Fruit fly (Drosophila melanogaster) whole organism, embryonic: ENCODE measurements around the gene CIA30.
A peak's percentile ranks its signal among the peaks of the same experiment; 100 is the strongest.

Experiments
- ATbp ChIP-seq: fragments of 200-800 bp; sonication (Bioruptor generic); optimal IDR thresholded peaks from 2 replicates; lab custom pipeline; 2017; ENCODE audit warnings: missing biosample characterization, mild to moderate bottlenecking, missing genetic modification characterization, missing genetic modification reagents
- CG10979 ChIP-seq: fragments of 200-800 bp; sonication (Bioruptor generic); optimal IDR thresholded peaks from 2 replicates; lab custom pipeline; 2018; ENCODE audit warnings: missing biosample characterization, mild to moderate bottlenecking, missing genetic modification characterization, moderate library complexity
- CG12071 ChIP-seq: fragments of 200-800 bp; sonication (Bioruptor generic); optimal IDR thresholded peaks from 3 replicates; lab custom pipeline; 2018; ENCODE audit warnings: missing biosample characterization, mild to moderate bottlenecking, missing genetic modification characterization
- CG12104 ChIP-seq: fragments of 200-800 bp; sonication (Bioruptor generic); optimal IDR thresholded peaks from 3 replicates; lab custom pipeline; 2016; ENCODE audit warnings: missing biosample characterization, missing genetic modification characterization
- CG12219 ChIP-seq: fragments of 200-800 bp; sonication (Bioruptor generic); optimal IDR thresholded peaks from 3 replicates; lab custom pipeline; 2018; ENCODE audit warnings: missing biosample characterization, mild to moderate bottlenecking, missing genetic modification characterization
- CG12391 ChIP-seq: fragments of 200-800 bp; sonication (Bioruptor generic); optimal IDR thresholded peaks from 3 replicates; lab custom pipeline; 2018; ENCODE audit warnings: missing biosample characterization, mild to moderate bottlenecking, missing genetic modification characterization, moderate library complexity
- CG12942 ChIP-seq: fragments of 200-800 bp; sonication (Bioruptor generic); optimal IDR thresholded peaks from 3 replicates; lab custom pipeline; 2016; ENCODE audit warnings: missing biosample characterization, missing genetic modification characterization
- CG13123 ChIP-seq: fragments of 200-800 bp; sonication (Bioruptor generic); optimal IDR thresholded peaks from 2 replicates; lab custom pipeline; 2016; ENCODE audit warnings: missing biosample characterization, missing genetic modification characterization
- CG14667 ChIP-seq: fragments of 200-800 bp; sonication (Bioruptor generic); IDR thresholded peaks from 2 replicates; pipeline ENCODE4 v1.3.6; 2022; ENCODE audit warnings: missing biosample characterization, missing genetic modification characterization
- CG14965 ChIP-seq: fragments of 200-800 bp; sonication (Bioruptor generic); optimal IDR thresholded peaks from 2 replicates; lab custom pipeline; 2016; ENCODE audit warnings: missing biosample characterization, missing genetic modification characterization, borderline replicate concordance
- CG15269 ChIP-seq: fragments of 200-800 bp; sonication (Bioruptor generic); optimal IDR thresholded peaks from 2 replicates; lab custom pipeline; 2018; ENCODE audit warnings: missing biosample characterization, mild to moderate bottlenecking, missing genetic modification characterization, moderate library complexity
- CG15479 ChIP-seq: fragments of 200-800 bp; sonication (Bioruptor generic); optimal IDR thresholded peaks from 3 replicates; lab custom pipeline; 2019; ENCODE audit warnings: missing biosample characterization, mild to moderate bottlenecking, missing genetic modification characterization, moderate library complexity
- CG17328 ChIP-seq: fragments of 200-800 bp; sonication (Bioruptor generic); IDR thresholded peaks from 2 replicates; pipeline ENCODE4 v1.3.6; 2022; ENCODE audit warnings: missing biosample characterization, missing genetic modification characterization
- CG17612 ChIP-seq: fragments of 200-800 bp; sonication (Bioruptor generic); IDR thresholded peaks from 2 replicates; pipeline ENCODE4 v1.3.6; 2022; ENCODE audit warnings: missing biosample characterization, missing genetic modification characterization
- CG1832 ChIP-seq: fragments of 200-800 bp; sonication (Bioruptor generic); optimal IDR thresholded peaks from 2 replicates; lab custom pipeline; 2017; ENCODE audit warnings: missing biosample characterization, mild to moderate bottlenecking, missing genetic modification characterization, inconsistent platforms
- CG18599 ChIP-seq: fragments of 200-800 bp; sonication (Bioruptor generic); optimal IDR thresholded peaks from 3 replicates; lab custom pipeline; 2017; ENCODE audit warnings: missing biosample characterization, missing genetic modification characterization, mild to moderate bottlenecking, moderate library complexity, missing genetic modification reagents
- CG2199 ChIP-seq: fragments of 200-800 bp; sonication (Bioruptor generic); IDR thresholded peaks from 3 replicates; pipeline ENCODE4 v1.3.6; 2022; ENCODE audit warnings: missing biosample characterization, missing genetic modification characterization
- CG2678 ChIP-seq: fragments of 200-800 bp; sonication (Bioruptor generic); optimal IDR thresholded peaks from 3 replicates; lab custom pipeline; 2019; ENCODE audit warnings: missing biosample characterization, mild to moderate bottlenecking, missing genetic modification characterization, moderate library complexity
- CG3163 ChIP-seq: fragments of 200-800 bp; sonication (Bioruptor generic); optimal IDR thresholded peaks from 3 replicates; lab custom pipeline; 2016; ENCODE audit warnings: missing biosample characterization, missing genetic modification characterization
- CG3847 ChIP-seq: fragments of 200-800 bp; sonication (Bioruptor generic); IDR thresholded peaks from 2 replicates; pipeline ENCODE4 v1.3.6; 2022; ENCODE audit warnings: missing biosample characterization, missing genetic modification characterization
- CG4404 ChIP-seq: fragments of 200-800 bp; sonication (Bioruptor generic); IDR thresholded peaks from 2 replicates; pipeline ENCODE4 v1.3.6; 2022; ENCODE audit warnings: missing biosample characterization, missing genetic modification characterization
- CG5180 ChIP-seq: fragments of 200-800 bp; sonication (Bioruptor generic); optimal IDR thresholded peaks from 3 replicates; lab custom pipeline; 2017; ENCODE audit warnings: missing biosample characterization, missing genetic modification characterization, mild to moderate bottlenecking, moderate library complexity, missing genetic modification reagents
- CG5245 ChIP-seq: fragments of 200-800 bp; sonication (Bioruptor generic); optimal IDR thresholded peaks from 3 replicates; lab custom pipeline; 2016; ENCODE audit warnings: missing biosample characterization, missing genetic modification characterization
- CG7745 ChIP-seq: fragments of 200-800 bp; sonication (Bioruptor generic); optimal IDR thresholded peaks from 2 replicates; lab custom pipeline; 2018; ENCODE audit warnings: missing biosample characterization, mild to moderate bottlenecking, missing genetic modification characterization, moderate library complexity
- Camta ChIP-seq: fragments of 200-800 bp; sonication (Bioruptor generic); optimal IDR thresholded peaks from 2 replicates; lab custom pipeline; 2016; ENCODE audit warnings: missing biosample characterization, missing genetic modification characterization
- CoRest ChIP-seq: fragments of 200-800 bp; sonication (Bioruptor generic); optimal IDR thresholded peaks from 3 replicates; lab custom pipeline; 2018; ENCODE audit warnings: missing biosample characterization, mild to moderate bottlenecking, missing genetic modification characterization, moderate library complexity
- D19A ChIP-seq: fragments of 200-800 bp; optimal IDR thresholded peaks from 3 replicates; lab custom pipeline; 2019; ENCODE audit warnings: missing biosample characterization, mild to moderate bottlenecking, missing genetic modification characterization, moderate library complexity
- Dek ChIP-seq: fragments of 200-800 bp; sonication (Bioruptor generic); optimal IDR thresholded peaks from 3 replicates; lab custom pipeline; 2019; ENCODE audit warnings: missing biosample characterization, mild to moderate bottlenecking, missing genetic modification characterization, moderate library complexity
- Dp ChIP-seq: fragments of 200-800 bp; sonication (Bioruptor generic); optimal IDR thresholded peaks from 2 replicates; lab custom pipeline; 2018; ENCODE audit warnings: missing biosample characterization, mild to moderate bottlenecking, missing genetic modification characterization, moderate library complexity
- HLH3B ChIP-seq: fragments of 200-800 bp; sonication (Bioruptor generic); IDR thresholded peaks from 2 replicates; pipeline ENCODE4 v1.3.6; 2022; ENCODE audit warnings: missing biosample characterization, missing genetic modification characterization
- HLH4C ChIP-seq: fragments of 200-800 bp; sonication (Bioruptor generic); IDR thresholded peaks from 3 replicates; pipeline ENCODE4 v1.3.6; 2022; ENCODE audit warnings: missing biosample characterization, missing genetic modification characterization; ENCODE audit not compliant: partially characterized antibody
- Hsf ChIP-seq: fragments of 200-800 bp; sonication (Bioruptor generic); optimal IDR thresholded peaks from 3 replicates; lab custom pipeline; 2016; ENCODE audit warnings: missing biosample characterization, missing genetic modification characterization
- Med ChIP-seq: fragments of 200-800 bp; sonication (Bioruptor generic); peaks from one replicate; lab custom pipeline; 2016; ENCODE audit warnings: missing biosample characterization, missing genetic modification characterization, mild to moderate bottlenecking, inconsistent platforms, moderate library complexity
- NK7.1 ChIP-seq: fragments of 200-800 bp; sonication (Bioruptor generic); optimal IDR thresholded peaks from 3 replicates; lab custom pipeline; 2016; ENCODE audit warnings: missing biosample characterization, missing genetic modification characterization
- Nf-YC ChIP-seq: fragments of 200-800 bp; optimal IDR thresholded peaks from 3 replicates; lab custom pipeline; 2019; ENCODE audit warnings: missing biosample characterization, mild to moderate bottlenecking, missing genetic modification characterization, moderate library complexity
- Opbp ChIP-seq: fragments of 200-800 bp; sonication (Bioruptor generic); IDR thresholded peaks from 3 replicates; pipeline ENCODE4 v1.3.6; 2022; ENCODE audit warnings: missing biosample characterization, missing genetic modification characterization; ENCODE audit not compliant: partially characterized antibody
- ara ChIP-seq: fragments of 200-800 bp; sonication (Bioruptor generic); IDR thresholded peaks from 2 replicates; pipeline ENCODE4 v1.3.6; 2022; ENCODE audit warnings: missing biosample characterization, missing genetic modification characterization
- ash1 ChIP-seq: fragments of 200-800 bp; sonication (Bioruptor generic); optimal IDR thresholded peaks from 2 replicates; lab custom pipeline; 2018; ENCODE audit warnings: missing biosample characterization, mild to moderate bottlenecking, missing genetic modification characterization
- cato ChIP-seq: fragments of 200-800 bp; sonication (Bioruptor generic); optimal IDR thresholded peaks from 2 replicates; lab custom pipeline; 2016; ENCODE audit warnings: missing biosample characterization, missing genetic modification characterization, borderline replicate concordance
- danr ChIP-seq: fragments of 200-800 bp; sonication (Bioruptor generic); IDR thresholded peaks from 2 replicates; pipeline ENCODE4 v1.3.6; 2022; ENCODE audit warnings: missing biosample characterization, missing genetic modification characterization
- dmrt99B ChIP-seq: fragments of 200-800 bp; sonication (Bioruptor generic); optimal IDR thresholded peaks from 2 replicates; lab custom pipeline; 2018; ENCODE audit warnings: missing biosample characterization, mild to moderate bottlenecking, missing genetic modification characterization, moderate library complexity
- fd96Cb ChIP-seq: fragments of 200-800 bp; sonication (Bioruptor generic); optimal IDR thresholded peaks from 2 replicates; lab custom pipeline; 2018; ENCODE audit warnings: missing biosample characterization, mild to moderate bottlenecking, missing genetic modification characterization, moderate library complexity
- fu2 ChIP-seq: fragments of 200-800 bp; sonication (Bioruptor generic); optimal IDR thresholded peaks from 2 replicates; lab custom pipeline; 2016; ENCODE audit warnings: missing biosample characterization, missing genetic modification characterization
- gsb ChIP-seq: fragments of 200-800 bp; sonication (Bioruptor generic); IDR thresholded peaks from 2 replicates; pipeline ENCODE4 v1.3.6; 2022; ENCODE audit warnings: missing biosample characterization, missing genetic modification characterization
- shn ChIP-seq: fragments of 200-800 bp; sonication (Bioruptor generic); optimal IDR thresholded peaks from 3 replicates; lab custom pipeline; 2016; ENCODE audit warnings: missing biosample characterization, missing genetic modification characterization
- sob ChIP-seq: fragments of 200-800 bp; sonication (Bioruptor generic); IDR thresholded peaks from 2 replicates; pipeline ENCODE4 v1.3.6; 2022; ENCODE audit warnings: missing biosample characterization, missing genetic modification characterization
- twi ChIP-seq: fragments of 200-800 bp; optimal IDR thresholded peaks from 2 replicates; lab custom pipeline; 2019; ENCODE audit warnings: missing biosample characterization, mild to moderate bottlenecking, missing genetic modification characterization, moderate library complexity
- unpg ChIP-seq: fragments of 200-800 bp; sonication (Bioruptor generic); optimal IDR thresholded peaks from 3 replicates; lab custom pipeline; 2018; ENCODE audit warnings: missing biosample characterization, mild to moderate bottlenecking, missing genetic modification characterization, moderate library complexity
- vnd ChIP-seq: fragments of 200-800 bp; sonication (Bioruptor generic); IDR thresholded peaks from 3 replicates; pipeline ENCODE4 v1.3.6; 2022; ENCODE audit warnings: missing biosample characterization, missing genetic modification characterization; ENCODE audit not compliant: partially characterized antibody
- wek ChIP-seq: fragments of 200-800 bp; sonication (Bioruptor generic); optimal IDR thresholded peaks from 3 replicates; lab custom pipeline; 2018; ENCODE audit warnings: missing biosample characterization, mild to moderate bottlenecking, missing genetic modification characterization, moderate library complexity

The CIA30 gene

DNA sequence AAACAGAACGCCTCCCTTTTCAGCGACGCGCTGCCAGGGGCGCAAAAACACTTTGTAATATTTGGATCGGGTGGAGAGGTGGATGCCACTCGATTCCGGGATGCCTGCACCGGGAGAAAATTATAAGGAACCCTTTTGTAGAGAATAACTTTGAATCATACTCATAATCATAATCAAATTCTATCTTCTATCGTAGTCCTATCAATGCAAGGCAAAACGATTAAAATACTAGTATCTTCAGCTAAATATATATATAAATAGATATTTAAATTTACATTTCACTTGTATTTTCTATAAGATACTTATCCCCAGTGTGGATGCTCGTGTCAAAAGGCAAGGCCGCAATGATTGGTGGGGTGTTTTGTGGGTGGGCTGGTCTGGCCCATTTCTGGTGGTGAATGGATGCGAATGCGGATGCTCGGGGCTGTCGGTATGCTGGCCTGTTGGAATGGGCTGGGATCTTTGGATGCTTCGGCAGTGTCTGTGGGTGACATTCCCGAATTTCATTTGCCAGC, 30.9 kb upstream of the CIA30 start (continued):
- TF ChIP-seq CG5180 (GFP tag; lab: Kevin White, UChicago) (no peak), sob (GFP tag; lab: Robert Waterston, UW) (no peak), HLH4C (GFP tag; lab: Robert Waterston, UW) (no peak), CG12104 (no peak), CoRest (tag; lab: Kevin White, UChicago) (peak; percentile 0), CG12071 (GFP tag; lab: Kevin White, UChicago) (no peak), danr (GFP tag; lab: Robert Waterston, UW) (no peak), Opbp (GFP tag; lab: Robert Waterston, UW) (no peak), ash1 (GFP tag; lab: Kevin White, UChicago) (no peak), CG10979 (tag; lab: Kevin White, UChicago) (peak; percentile 23), D19A (tag; lab: Kevin White, UChicago) (peak; percentile 32), gsb (no peak), CG17328 (GFP tag; lab: Robert Waterston, UW) (0 out of 2 replicates have a peak, but pooled peaks have one; percentile 7), Hsf (GFP tag; lab: Kevin White, UChicago) (no peak), CG17612 (GFP tag; lab: Robert Waterston, UW) (no peak), CG14667 (GFP tag; lab: Robert Waterston, UW) (no peak), ATbp (peak; percentile 16), CG12942 (GFP tag; lab: Kevin White, UChicago) (no peak), CG7745 (no peak), Dek (tag; lab: Kevin White, UChicago) (no peak), ara (GFP tag; lab: Robert Waterston, UW) (no peak), CG5245 (GFP tag; lab: Kevin White, UChicago) (no peak), CG13123 (GFP tag; lab: Kevin White, UChicago) (no peak), CG2678 (no peak), HLH3B (no peak), Nf-YC (peak; percentile 55), CG15479 (GFP tag; lab: Kevin White, UChicago) (no peak), fu2 (GFP tag; lab: Kevin White, UChicago) (no peak), fd96Cb (tag; lab: Kevin White, UChicago) (no peak), Med (no peak), CG15269 (tag; lab: Kevin White, UChicago) (peak; percentile 1), vnd (GFP tag; lab: Robert Waterston, UW) (no peak), unpg (GFP tag; lab: Kevin White, UChicago) (peak; percentile 17), wek (GFP tag; lab: Kevin White, UChicago) (no peak), CG1832 (GFP tag; lab: Kevin White, UChicago) (no peak), NK7.1 (GFP tag; lab: Kevin White, UChicago) (no peak), twi (tag; lab: Kevin White, UChicago) (no peak), CG3163 (GFP tag; lab: Kevin White, UChicago) (no peak), CG18599 (GFP tag; lab: Kevin White, UChicago) (peak; percentile 31), Dp (no peak), CG12391 (peak; percentile 18), dmrt99B (tag; lab: Kevin White, UChicago) (peak; percentile 65), CG2199 (GFP tag; lab: Robert Waterston, UW) (no peak), CG4404 (GFP tag; lab: Robert Waterston, UW) (no peak), CG12219 (GFP tag; lab: Kevin White, UChicago) (no peak), CG14965 (no peak), CG3847 (GFP tag; lab: Robert Waterston, UW) (no peak), cato (GFP tag; lab: Kevin White, UChicago) (no peak), shn (GFP tag; lab: Kevin White, UChicago) (no peak), Camta (GFP tag; lab: Kevin White, UChicago) (no peak)
